Fruit fly (Drosophila melanogaster): ENCODE measurements around the gene CG14811.
A peak's percentile ranks its signal among the peaks of the same experiment; 100 is the strongest.

Gene CG14811

dm6 chrX:1822281-1822680, at the start of gene CG14811:
Gene CG14811, minus strand, starts transcription at chrX:1822381.
- TF ChIP-seq Rel (GFP tag; optimal IDR thresholded peaks at IDR 0.05) (no peak), Rel (tag; optimal IDR thresholded peaks at IDR 0.05) (no peak)

dm6 chrX:1868586-1869111, 46.5 kb upstream of the CG14811 start, which contains the start of the genes CG14803 and Pex5:
Gene CG14803, plus strand, starts transcription at chrX:1868870.
Gene Pex5, minus strand, starts transcription at chrX:1869061.
- TF ChIP-seq dsf (GFP tag; optimal IDR thresholded peaks at IDR 0.05; ENCODE audit: borderline replicate concordance): no peak
- no peak for TF ChIP-seq CG9705 (GFP tag; optimal IDR thresholded peaks at IDR 0.05)
- TF ChIP-seq Jra (GFP tag; optimal IDR thresholded peaks at IDR 0.05): no peak
- TF ChIP-seq Rel (GFP tag; optimal IDR thresholded peaks at IDR 0.05): no peak
- peak; percentile 37 for TF ChIP-seq Rel (tag; optimal IDR thresholded peaks at IDR 0.05)
- TF ChIP-seq Abd-B (GFP tag; optimal IDR thresholded peaks at IDR 0.05): no peak
- TF ChIP-seq OdsH (GFP tag; optimal IDR thresholded peaks at IDR 0.05): no peak
- TF ChIP-seq ey (GFP tag; optimal IDR thresholded peaks at IDR 0.05): no peak
- TF ChIP-seq brk (GFP tag; optimal IDR thresholded peaks at IDR 0.05): no peak
- TF ChIP-seq sage (GFP tag; optimal IDR thresholded peaks at IDR 0.05): no peak
- TF ChIP-seq woc (GFP tag; optimal IDR thresholded peaks at IDR 0.05): no peak
- peak; percentile 16 for TF ChIP-seq psq (GFP tag; optimal IDR thresholded peaks at IDR 0.05)
- TF ChIP-seq fru (GFP tag; optimal IDR thresholded peaks at IDR 0.05): no peak
- TF ChIP-seq jim (GFP tag; optimal IDR thresholded peaks at IDR 0.05): no peak
- TF ChIP-seq br (GFP tag; optimal IDR thresholded peaks at IDR 0.05): no peak
- peak; percentile 23 for TF ChIP-seq Sp1 (GFP tag; optimal IDR thresholded peaks at IDR 0.05)
- no peak for TF ChIP-seq sv (GFP tag; optimal IDR thresholded peaks at IDR 0.05)
- TF ChIP-seq Vsx2 (GFP tag; optimal IDR thresholded peaks at IDR 0.05; ENCODE audit: partially characterized antibody): no peak
- TF ChIP-seq Hr78 (GFP tag; optimal IDR thresholded peaks at IDR 0.05): no peak
- no peak for TF ChIP-seq dmrt93B (GFP tag; optimal IDR thresholded peaks at IDR 0.05)
- TF ChIP-seq pan (optimal IDR thresholded peaks at IDR 0.05): no peak
- no peak for TF ChIP-seq GATAd (GFP tag; optimal IDR thresholded peaks at IDR 0.05)
- no peak for TF ChIP-seq Mio (GFP tag; optimal IDR thresholded peaks at IDR 0.05)
- TF ChIP-seq Myc (optimal IDR thresholded peaks at IDR 0.05): no peak
- no peak for TF ChIP-seq dl (GFP tag; optimal IDR thresholded peaks at IDR 0.05; ENCODE audit: insufficient read depth in 1 of 2, partially characterized antibody in 2 of 2)

dm6 chrX:1865673-1866072, 43.5 kb upstream of the CG14811 start, which contains the start of the genes Gcna and MED18:
Gene Gcna, minus strand, starts transcription at chrX:1865835.
Gene MED18, plus strand, starts transcription at chrX:1865909.
- no peak for TF ChIP-seq jim (GFP tag; optimal IDR thresholded peaks at IDR 0.05)
- peak; percentile 56 for TF ChIP-seq Myc (optimal IDR thresholded peaks at IDR 0.05)
- no peak for TF ChIP-seq N (GFP tag; optimal IDR thresholded peaks at IDR 0.05)

- TF ChIP-seq CG9705 (GFP tag; optimal IDR thresholded peaks at IDR 0.05) (peak; percentile 51), OdsH (GFP tag; optimal IDR thresholded peaks at IDR 0.05) (peak; percentile 87), psq (GFP tag; optimal IDR thresholded peaks at IDR 0.05) (peak; percentile 82), GATAd (GFP tag; optimal IDR thresholded peaks at IDR 0.05) (no peak), fru (GFP tag; optimal IDR thresholded peaks at IDR 0.05) (no peak), woc (GFP tag; optimal IDR thresholded peaks at IDR 0.05) (peak; percentile 97), Dfd (GFP tag; optimal IDR thresholded peaks at IDR 0.05) (no peak), sv (GFP tag; optimal IDR thresholded peaks at IDR 0.05) (peak; percentile 79), rgr (GFP tag; optimal IDR thresholded peaks at IDR 0.05) (peak; percentile 91), lola (GFP tag; optimal IDR thresholded peaks at IDR 0.05) (no peak), ey (GFP tag; optimal IDR thresholded peaks at IDR 0.05) (peak; percentile 91), Mio (GFP tag; optimal IDR thresholded peaks at IDR 0.05) (peak; percentile 39), foxo (GFP tag; optimal IDR thresholded peaks at IDR 0.05) (peak; percentile 19 to 92), Dif (GFP tag; optimal IDR thresholded peaks at IDR 0.05; ENCODE audit: partially characterized antibody) (no peak), Myc (optimal IDR thresholded peaks at IDR 0.05) (peak; percentile 40), Hr78 (GFP tag; optimal IDR thresholded peaks at IDR 0.05) (no peak), h (GFP tag; optimal IDR thresholded peaks at IDR 0.05) (peak; percentile 93), Rel (GFP tag; optimal IDR thresholded peaks at IDR 0.05) (no peak), Rel (tag; optimal IDR thresholded peaks at IDR 0.05) (peak; percentile 65), CG32264 (GFP tag; optimal IDR thresholded peaks at IDR 0.05) (peak; percentile 53), br (GFP tag; optimal IDR thresholded peaks at IDR 0.05) (peak; percentile 89), Sp1 (GFP tag; optimal IDR thresholded peaks at IDR 0.05) (peak; percentile 72), HLH106 (tag; optimal IDR thresholded peaks at IDR 0.05) (peak; percentile 81), Hr83 (GFP tag; optimal IDR thresholded peaks at IDR 0.05; ENCODE audit: poor library complexity, severe bottlenecking) (peak; percentile 56)
Observed at dm6 chrX:1861620-1862184, 39.5 kb upstream of the CG14811 start, which contains the start of gene deltaCOP. Gene deltaCOP, minus strand, starts transcription at chrX:1861790.

All from whole organism, wandering third instar larva.